Fruit fly (Drosophila melanogaster): ENCODE data around the gene CG43630.

CG43630 gene

DNA sequence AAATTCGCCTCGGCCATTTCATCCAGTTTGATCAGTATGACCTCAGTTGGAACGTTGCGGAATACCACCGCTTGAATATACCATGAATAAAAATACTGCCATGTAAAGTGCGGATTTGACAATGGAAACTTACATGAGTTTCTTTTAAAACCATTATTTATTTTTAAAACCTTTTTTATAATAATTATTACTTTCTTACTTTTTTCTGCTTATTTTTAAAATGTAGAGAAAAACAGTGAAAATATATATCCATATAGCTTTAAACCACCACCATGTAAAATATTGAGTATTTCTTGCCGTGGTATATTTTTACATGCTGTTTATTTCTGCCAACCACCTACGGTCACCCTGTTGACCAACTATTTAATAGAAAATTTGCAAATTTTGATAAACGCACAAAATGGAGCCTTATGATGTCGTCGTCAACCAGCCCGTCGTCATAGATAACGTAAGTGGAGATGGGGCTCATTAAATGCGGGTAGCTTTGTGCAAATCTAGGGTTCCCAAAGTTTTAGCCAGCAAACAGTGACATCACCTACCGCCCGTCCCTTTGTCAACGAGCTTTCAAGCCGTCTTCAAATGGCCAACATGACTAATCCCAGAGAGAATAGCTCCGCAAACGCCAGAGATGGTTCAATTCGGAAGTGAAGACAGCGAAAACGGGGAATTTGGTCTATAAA is 15.5 kb upstream of the CG43630 start, which contains the start of gene Arp1:
TSS of gene Arp1 (plus strand) at position 322 of the 680 bp plus-strand sequence.
- TF ChIP-seq CG15710 (tag; optimal IDR thresholded peaks at IDR 0.05), result no peak
- TF ChIP-seq CG9948 (tag; optimal IDR thresholded peaks at IDR 0.05), result no peak
- no peak for TF ChIP-seq CG12605 (GFP tag; IDR thresholded peaks at IDR 0.05)
- TF ChIP-seq gl (tag; optimal IDR thresholded peaks at IDR 0.05), result no peak
- no peak for TF ChIP-seq CG17806 (tag; optimal IDR thresholded peaks at IDR 0.05)
- TF ChIP-seq CG14655 (GFP tag; optimal IDR thresholded peaks at IDR 0.05), result no peak
- no peak for TF ChIP-seq Snoo (tag; optimal IDR thresholded peaks at IDR 0.05)
- no peak for TF ChIP-seq Ets98B (GFP tag; IDR thresholded peaks at IDR 0.05)
- no peak for TF ChIP-seq CG8301 (tag; optimal IDR thresholded peaks at IDR 0.05)
- TF ChIP-seq CG4496 (GFP tag; IDR thresholded peaks at IDR 0.05), result no peak
- TF ChIP-seq CG10348 (GFP tag; IDR thresholded peaks at IDR 0.05), result no peak
- no peak for TF ChIP-seq D1 (tag; optimal IDR thresholded peaks at IDR 0.05)
- no peak for TF ChIP-seq CG8159 (tag; optimal IDR thresholded peaks at IDR 0.05)
- no peak for TF ChIP-seq rn (GFP tag; IDR thresholded peaks at IDR 0.05)

DNA sequence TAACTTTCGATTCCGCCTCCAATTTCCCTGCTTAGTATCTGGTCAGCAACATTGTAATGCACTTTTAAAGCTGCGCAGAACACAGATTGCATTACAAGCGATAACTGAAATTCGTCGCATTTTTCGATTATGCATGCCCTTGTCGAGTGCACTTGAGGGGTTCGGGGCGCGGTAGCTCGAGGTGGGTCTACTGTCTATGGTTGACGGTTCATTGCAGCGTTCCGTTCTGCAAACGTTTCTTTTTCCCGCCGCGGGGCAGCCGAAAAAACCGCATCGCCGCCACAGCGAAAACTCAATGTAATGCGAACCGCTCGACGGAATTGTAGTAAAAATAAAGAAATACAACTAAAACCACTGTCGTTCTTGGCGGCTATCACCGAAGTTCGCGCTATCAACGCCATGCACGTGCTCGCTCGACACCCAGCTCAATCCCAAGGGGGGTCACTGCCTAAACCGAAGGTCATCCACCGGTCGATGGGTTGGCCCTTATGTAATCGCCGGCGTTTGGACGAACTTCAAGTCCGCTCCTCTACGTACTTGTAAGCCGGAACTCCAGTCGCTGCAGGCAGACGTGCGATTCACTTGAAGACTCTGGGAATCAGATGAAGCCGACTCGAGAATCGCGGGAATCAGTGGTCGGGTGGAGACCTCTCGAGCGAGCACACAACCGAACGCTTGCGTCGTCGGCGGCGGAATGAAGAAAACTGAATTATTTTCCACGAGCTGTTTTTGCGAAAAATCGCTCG is 12.8 kb upstream of the CG43630 start, which contains the start of gene kar:
TSS of gene kar (minus strand) at position 696 of the 746 bp plus-strand sequence.
- TF ChIP-seq Snoo (tag; optimal IDR thresholded peaks at IDR 0.05), result no peak
- TF ChIP-seq CG32121 (GFP tag; IDR thresholded peaks at IDR 0.05), result no peak
- TF ChIP-seq CG15710 (tag; optimal IDR thresholded peaks at IDR 0.05), result no peak
- TF ChIP-seq rn (GFP tag; IDR thresholded peaks at IDR 0.05), result no peak
- TF ChIP-seq D1 (tag; optimal IDR thresholded peaks at IDR 0.05), result no peak
- no peak for TF ChIP-seq fd96Ca (GFP tag; IDR thresholded peaks at IDR 0.05)
- TF ChIP-seq CG12605 (GFP tag; IDR thresholded peaks at IDR 0.05), result no peak
- TF ChIP-seq Pif1A (GFP tag; optimal IDR thresholded peaks at IDR 0.05), result no peak
- no peak for TF ChIP-seq CG17806 (tag; optimal IDR thresholded peaks at IDR 0.05)
- TF ChIP-seq EcR (GFP tag; optimal IDR thresholded peaks at IDR 0.05), result no peak
- TF ChIP-seq Pif1B (GFP tag; optimal IDR thresholded peaks at IDR 0.05), result no peak
- TF ChIP-seq CG34367 (tag; optimal IDR thresholded peaks at IDR 0.05), result no peak
- no peak for TF ChIP-seq CG8159 (tag; optimal IDR thresholded peaks at IDR 0.05)
- no peak for TF ChIP-seq CG14655 (GFP tag; optimal IDR thresholded peaks at IDR 0.05)
- TF ChIP-seq CG13204 (GFP tag; optimal IDR thresholded peaks at IDR 0.05), result no peak
- TF ChIP-seq Ets98B (GFP tag; IDR thresholded peaks at IDR 0.05), result no peak
- TF ChIP-seq CG4496 (GFP tag; IDR thresholded peaks at IDR 0.05), result no peak
- no peak for TF ChIP-seq CG10348 (GFP tag; IDR thresholded peaks at IDR 0.05)

DNA sequence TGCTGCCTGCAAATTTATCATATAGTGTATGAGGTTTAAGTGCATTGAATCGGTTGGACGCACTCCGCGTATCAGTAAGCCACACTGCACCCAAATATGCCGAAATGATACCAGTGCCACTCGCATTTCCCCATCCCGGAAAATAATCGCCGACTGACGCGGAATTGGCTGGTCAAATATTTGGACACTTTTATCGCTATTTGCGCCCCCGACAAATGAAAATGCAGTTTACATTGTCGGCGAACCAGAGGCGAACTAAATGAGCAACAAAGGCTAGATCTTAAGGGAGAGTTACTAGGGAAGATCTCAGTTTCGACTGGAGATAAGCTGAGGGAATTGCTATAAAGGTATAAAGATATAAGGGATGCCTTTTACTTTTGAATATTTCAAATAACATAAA is 12.1 kb upstream of the CG43630 start:
- TF ChIP-seq Ets98B (GFP tag; IDR thresholded peaks at IDR 0.05) (no peak), CG10348 (GFP tag; IDR thresholded peaks at IDR 0.05) (no peak), gl (tag; optimal IDR thresholded peaks at IDR 0.05) (no peak), CG8159 (tag; optimal IDR thresholded peaks at IDR 0.05) (no peak), CG15710 (tag; optimal IDR thresholded peaks at IDR 0.05) (no peak), CG13204 (GFP tag; optimal IDR thresholded peaks at IDR 0.05) (no peak)

DNA sequence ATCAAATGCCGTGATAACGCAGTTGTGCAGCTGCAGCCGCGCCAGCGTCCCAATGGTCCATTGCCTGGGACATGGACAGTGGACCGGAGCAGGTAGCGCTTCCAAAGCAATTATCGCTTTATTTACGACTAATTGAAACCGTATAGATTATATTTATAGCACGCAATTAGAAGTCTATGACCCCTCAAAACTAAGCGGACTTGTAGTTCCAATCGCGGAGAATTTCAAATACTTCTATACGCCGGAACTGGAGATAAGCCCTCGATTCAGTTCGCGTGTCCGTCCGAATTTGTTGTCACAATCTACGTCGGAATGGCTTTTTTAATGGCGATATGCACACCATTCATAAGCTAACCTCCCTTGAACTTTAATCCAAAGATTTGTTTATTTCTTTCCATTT is 9.2 kb upstream of the CG43630 start:
- no peak for TF ChIP-seq CG10348 (GFP tag; IDR thresholded peaks at IDR 0.05)
- no peak for TF ChIP-seq CG8159 (tag; optimal IDR thresholded peaks at IDR 0.05)
- no peak for TF ChIP-seq Ets98B (GFP tag; IDR thresholded peaks at IDR 0.05)
- no peak for TF ChIP-seq CG17806 (tag; optimal IDR thresholded peaks at IDR 0.05)
- no peak for TF ChIP-seq EcR (GFP tag; optimal IDR thresholded peaks at IDR 0.05)
- no peak for TF ChIP-seq CG12605 (GFP tag; IDR thresholded peaks at IDR 0.05)
- no peak for TF ChIP-seq D1 (tag; optimal IDR thresholded peaks at IDR 0.05)
- no peak for TF ChIP-seq gl (tag; optimal IDR thresholded peaks at IDR 0.05)
- no peak for TF ChIP-seq CG14655 (GFP tag; optimal IDR thresholded peaks at IDR 0.05)
- no peak for TF ChIP-seq CG4496 (GFP tag; IDR thresholded peaks at IDR 0.05)
- TF ChIP-seq fd96Ca (GFP tag; IDR thresholded peaks at IDR 0.05), result no peak
- TF ChIP-seq rn (GFP tag; IDR thresholded peaks at IDR 0.05), result no peak

dm6 chr3R:12681275-12681674 is 5.2 kb upstream of the CG43630 start, which contains the start of gene Cyp313a4:
TSS of gene Cyp313a4 (minus strand) at chr3R:12681375.
- TF ChIP-seq CG13204 (GFP tag; optimal IDR thresholded peaks at IDR 0.05) (no peak), gl (tag; optimal IDR thresholded peaks at IDR 0.05) (no peak), rn (GFP tag; IDR thresholded peaks at IDR 0.05) (no peak), D1 (tag; optimal IDR thresholded peaks at IDR 0.05) (no peak), CG8301 (tag; optimal IDR thresholded peaks at IDR 0.05) (no peak), Pif1A (GFP tag; optimal IDR thresholded peaks at IDR 0.05) (no peak), fd96Ca (GFP tag; IDR thresholded peaks at IDR 0.05) (no peak), CG4496 (GFP tag; IDR thresholded peaks at IDR 0.05) (no peak), CG12605 (GFP tag; IDR thresholded peaks at IDR 0.05) (no peak), Ets98B (GFP tag; IDR thresholded peaks at IDR 0.05) (no peak), CG34367 (tag; optimal IDR thresholded peaks at IDR 0.05) (no peak), CG9948 (tag; optimal IDR thresholded peaks at IDR 0.05) (no peak), EcR (GFP tag; optimal IDR thresholded peaks at IDR 0.05) (no peak), Snoo (tag; optimal IDR thresholded peaks at IDR 0.05) (no peak)

- TF ChIP-seq Snoo (tag; optimal IDR thresholded peaks at IDR 0.05), result no peak
- TF ChIP-seq CG34367 (tag; optimal IDR thresholded peaks at IDR 0.05), result no peak
- no peak for TF ChIP-seq CG4496 (GFP tag; IDR thresholded peaks at IDR 0.05)
- TF ChIP-seq Pif1A (GFP tag; optimal IDR thresholded peaks at IDR 0.05), result no peak
- TF ChIP-seq CG32121 (GFP tag; IDR thresholded peaks at IDR 0.05), result no peak
- no peak for TF ChIP-seq D1 (tag; optimal IDR thresholded peaks at IDR 0.05)
- TF ChIP-seq CG10348 (GFP tag; IDR thresholded peaks at IDR 0.05), result no peak
- TF ChIP-seq CG14655 (GFP tag; optimal IDR thresholded peaks at IDR 0.05), result no peak
- TF ChIP-seq gl (tag; optimal IDR thresholded peaks at IDR 0.05), result no peak
- no peak for TF ChIP-seq Ets98B (GFP tag; IDR thresholded peaks at IDR 0.05)
- no peak for TF ChIP-seq rn (GFP tag; IDR thresholded peaks at IDR 0.05)
- no peak for TF ChIP-seq CG12605 (GFP tag; IDR thresholded peaks at IDR 0.05)
- TF ChIP-seq CG8301 (tag; optimal IDR thresholded peaks at IDR 0.05), result no peak
- TF ChIP-seq CG9948 (tag; optimal IDR thresholded peaks at IDR 0.05), result no peak
- no peak for TF ChIP-seq EcR (GFP tag; optimal IDR thresholded peaks at IDR 0.05)
- no peak for TF ChIP-seq Pif1B (GFP tag; optimal IDR thresholded peaks at IDR 0.05)
- no peak for TF ChIP-seq CG8159 (tag; optimal IDR thresholded peaks at IDR 0.05)
Observed at dm6 chr3R:12678850-12679249, 2.8 kb upstream of the CG43630 start, which contains the start of gene mbo. TSS of gene mbo (minus strand) at chr3R:12679052.

Measured in whole organism, pupa.